Worm (Caenorhabditis elegans) whole organism, L3 larva: ENCODE data around the gene F08D12.15.

Experiments
- ceh-82 ChIP-seq: fragments of 150-350 bp; optimal IDR thresholded peaks from 2 replicates; lab custom pipeline; 2014; ENCODE audit warnings: missing biosample characterization, missing genetic modification characterization
- nhr-11 ChIP-seq: fragments of 150-350 bp; optimal IDR thresholded peaks from 2 replicates; lab custom pipeline; 2014; ENCODE audit warnings: missing biosample characterization, missing genetic modification characterization
- nhr-12 ChIP-seq: fragments of 150-350 bp; optimal IDR thresholded peaks from 2 replicates; lab custom pipeline; 2014; ENCODE audit warnings: missing biosample characterization, missing genetic modification characterization

DNA sequence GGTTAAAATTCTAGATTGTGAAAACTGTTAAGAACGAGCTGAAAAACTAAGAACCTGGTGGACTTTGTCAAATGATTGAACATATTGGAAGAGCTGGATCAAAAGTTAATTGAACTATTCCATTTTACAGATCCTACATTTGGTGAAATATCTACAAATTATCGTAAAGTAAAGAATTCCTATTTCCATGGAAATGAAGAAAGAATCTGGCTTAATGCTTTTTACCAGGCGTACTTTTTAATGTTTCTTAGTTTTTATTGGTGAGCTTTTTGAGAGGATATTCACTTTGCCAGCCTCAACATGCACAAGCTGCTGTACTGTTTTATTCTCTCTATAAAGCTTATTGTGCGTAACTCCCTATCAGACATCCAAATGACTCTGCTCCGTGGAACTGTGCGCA is 11.4 kb downstream of the F08D12.15 start, which contains the start of gene F08D12.4:
- no peak for TF ChIP-seq ceh-82 (tag; lab: Kevin White, UChicago)
- TF ChIP-seq nhr-11 = no peak
- TF ChIP-seq nhr-12 (tag; lab: Kevin White, UChicago) = no peak
